Worm (Caenorhabditis elegans): Measurements from ENCODE around the gene lido-6.

Gene lido-6

DNA sequence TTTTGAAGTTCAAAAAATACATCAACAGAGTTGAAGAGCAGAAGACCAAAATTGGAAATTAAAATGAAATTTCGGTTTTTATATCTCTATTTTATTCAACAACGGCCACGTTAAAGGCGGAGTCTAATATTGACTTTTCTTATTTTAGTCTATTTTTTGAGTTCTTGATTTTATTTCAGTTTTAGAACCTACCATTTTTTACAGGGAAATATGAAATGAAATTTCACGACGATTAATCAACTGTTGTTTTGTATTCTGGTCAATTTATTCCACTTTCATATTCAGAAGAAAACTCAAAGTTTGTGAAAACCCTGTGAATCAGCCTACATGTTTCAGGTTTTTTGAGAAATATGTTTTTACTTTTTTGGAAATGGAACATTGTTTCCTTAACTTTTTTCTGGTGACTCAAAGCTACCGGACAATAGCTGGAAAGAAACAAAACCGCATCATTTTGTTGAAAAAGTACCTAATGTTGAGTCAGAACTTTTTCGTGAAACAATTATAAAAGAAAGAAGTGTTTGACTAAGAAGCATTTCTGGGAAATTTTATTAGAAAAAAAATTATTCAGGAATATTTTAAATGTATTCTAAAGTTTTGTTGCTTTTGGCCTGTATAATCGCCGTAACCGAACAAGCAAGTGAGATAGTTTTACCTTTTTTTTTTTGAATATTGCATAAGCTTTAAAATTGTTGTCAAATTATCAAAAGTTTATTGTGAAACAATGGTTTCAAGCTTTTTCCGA lies 34.2 kb downstream of the lido-6 start, which contains the start of the genes irld-23 and C08A9.10:
TSS of gene irld-23 (minus strand) at position 51 of the 742 bp plus-strand sequence.
TSS of gene C08A9.10 (plus strand) at position 545 of the 742 bp plus-strand sequence.
- TF ChIP-seq lsy-12 (tag; optimal IDR thresholded peaks at IDR 0.05) = no peak
- TF ChIP-seq ceh-16 (tag; optimal IDR thresholded peaks at IDR 0.05) = no peak
- no peak for TF ChIP-seq snpc-4 (tag; optimal IDR thresholded peaks at IDR 0.05)
- TF ChIP-seq nhr-23 (tag; optimal IDR thresholded peaks at IDR 0.05) = no peak
- TF ChIP-seq pqm-1 (tag; optimal IDR thresholded peaks at IDR 0.05) = no peak
- no peak for TF ChIP-seq ZK546.5 (tag; optimal IDR thresholded peaks at IDR 0.05)
- no peak for TF ChIP-seq skn-1 (tag; optimal IDR thresholded peaks at IDR 0.05)
- TF ChIP-seq fkh-2 (tag; optimal IDR thresholded peaks at IDR 0.05) = no peak
- TF ChIP-seq nhr-237 (tag; optimal IDR thresholded peaks at IDR 0.05) = no peak
- no peak for TF ChIP-seq daf-12 (tag; optimal IDR thresholded peaks at IDR 0.05)
- TF ChIP-seq ztf-11 (tag; optimal IDR thresholded peaks at IDR 0.05) = no peak

DNA sequence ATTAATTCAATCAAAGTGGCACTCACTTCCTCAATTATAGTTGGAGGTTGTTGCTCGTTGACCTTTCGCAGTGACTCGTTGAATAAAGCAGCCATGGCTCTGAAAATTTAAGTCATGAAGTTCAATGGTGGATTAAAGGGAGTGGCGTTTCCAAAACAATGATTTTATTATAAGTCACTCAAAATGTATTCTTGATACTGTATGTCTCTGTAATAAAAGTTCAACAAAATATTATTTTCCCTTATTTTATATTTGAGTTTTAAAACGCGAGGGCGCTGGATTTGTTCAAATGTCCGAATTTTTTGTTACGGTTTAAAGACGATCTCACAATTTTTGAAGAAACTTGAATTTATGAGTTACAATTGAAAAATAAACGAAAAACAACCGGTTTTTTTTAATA lies 42.9 kb downstream of the lido-6 start, which contains the start of gene C30G4.4:
TSS of gene C30G4.4 (minus strand) at position 101 of the 400 bp plus-strand sequence.
- TF ChIP-seq hmg-11 (tag; optimal IDR thresholded peaks at IDR 0.05) (no peak), nhr-28 (tag; optimal IDR thresholded peaks at IDR 0.05) (no peak), fos-1 (tag; optimal IDR thresholded peaks at IDR 0.05) (no peak), elt-3 (tag; optimal IDR thresholded peaks at IDR 0.05) (no peak), nhr-43 (tag; optimal IDR thresholded peaks at IDR 0.05; ENCODE audit: poor library complexity, severe bottlenecking) (no peak), lin-39 (tag; optimal IDR thresholded peaks at IDR 0.05) (no peak), egl-27 (tag; optimal IDR thresholded peaks at IDR 0.05) (no peak), daf-12 (tag; optimal IDR thresholded peaks at IDR 0.05) (no peak), nhr-77 (tag; optimal IDR thresholded peaks at IDR 0.05) (no peak)

DNA sequence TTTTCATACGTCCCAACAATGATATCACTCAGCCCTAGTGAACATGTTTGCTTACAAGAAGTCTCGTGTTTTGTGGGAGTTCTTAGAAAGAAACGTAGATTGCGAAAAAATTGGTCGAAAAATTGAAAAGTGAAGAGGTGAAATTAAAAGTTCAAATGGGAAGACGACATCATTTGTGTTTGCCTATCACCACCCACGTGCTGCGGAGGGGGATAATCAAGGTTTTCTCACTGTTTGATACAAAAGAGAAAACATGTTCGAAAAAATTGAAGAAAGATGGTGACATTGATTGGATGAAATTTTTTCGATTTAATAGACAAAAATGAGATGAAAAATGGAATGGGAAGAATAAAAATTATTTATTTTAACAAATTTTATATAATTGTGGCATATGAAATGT lies 44.5 kb downstream of the lido-6 start:
- TF ChIP-seq nhr-23 (tag; optimal IDR thresholded peaks at IDR 0.05) (peak; percentile 34), elt-1 (tag; optimal IDR thresholded peaks at IDR 0.05) (no peak)

DNA sequence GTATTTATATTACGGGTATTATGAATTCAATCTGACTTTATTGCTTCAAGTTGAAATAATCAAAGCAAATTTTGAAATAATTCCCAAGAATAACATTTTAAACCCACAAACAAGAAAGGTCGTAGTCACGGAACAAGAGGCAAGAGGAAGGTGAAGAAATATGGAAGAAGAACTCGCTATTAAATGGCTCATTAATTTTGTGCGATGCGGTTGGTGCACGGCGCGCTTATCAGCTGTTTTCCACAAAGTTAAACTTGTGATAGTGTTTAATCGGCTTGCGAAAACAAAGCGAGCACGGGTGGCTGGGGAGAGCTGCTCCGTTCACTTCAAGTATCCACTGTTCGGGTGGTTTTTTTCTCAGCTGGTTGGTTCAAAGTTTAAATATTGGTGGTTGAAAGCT lies 48.1 kb downstream of the lido-6 start:
- no peak for TF ChIP-seq mdl-1 (tag; optimal IDR thresholded peaks at IDR 0.05)
- TF ChIP-seq elt-2 (tag; optimal IDR thresholded peaks at IDR 0.05) = peak; percentile 85
- peak; percentile 48 for TF ChIP-seq pqm-1 (tag; optimal IDR thresholded peaks at IDR 0.05)
- peak; percentile 23 for TF ChIP-seq pha-4 (tag; optimal IDR thresholded peaks at IDR 0.05)
- TF ChIP-seq zag-1 (tag; optimal IDR thresholded peaks at IDR 0.05) = no peak

DNA sequence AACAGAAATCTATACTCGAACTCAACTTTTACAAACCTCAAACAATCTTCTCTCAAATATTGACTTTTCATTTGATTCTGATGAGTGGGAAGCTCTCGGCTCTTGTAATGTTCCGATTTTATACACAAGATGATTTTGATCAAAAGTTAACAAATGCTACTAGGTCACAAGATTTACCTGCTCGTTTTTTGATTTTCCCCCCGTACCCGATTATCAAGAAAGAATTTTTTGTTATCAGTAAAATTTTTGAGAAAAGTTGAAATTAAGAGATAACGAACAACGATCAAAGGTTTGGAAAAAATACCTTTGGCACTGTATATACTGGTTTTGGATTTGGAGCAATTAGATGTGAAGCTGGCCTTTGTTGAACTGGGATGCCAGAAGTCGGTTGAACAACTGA lies 50.2 kb downstream of the lido-6 start:
- peak; percentile 82 for TF ChIP-seq elt-2 (tag; optimal IDR thresholded peaks at IDR 0.05)
- no peak for TF ChIP-seq fkh-10 (GFP tag; optimal IDR thresholded peaks at IDR 0.05)
- TF ChIP-seq nhr-43 (tag; optimal IDR thresholded peaks at IDR 0.05; ENCODE audit: poor library complexity, severe bottlenecking) = no peak
- TF ChIP-seq nhr-67 (tag; optimal IDR thresholded peaks at IDR 0.05) = no peak
- TF ChIP-seq nhr-23 (tag; optimal IDR thresholded peaks at IDR 0.05) = no peak
- TF ChIP-seq ama-1 (optimal IDR thresholded peaks at IDR 0.05) = peak; percentile 15
- TF ChIP-seq nfya-1 (tag; optimal IDR thresholded peaks at IDR 0.05; ENCODE audit: insufficient read depth) = no peak
- TF ChIP-seq pqm-1 (tag; optimal IDR thresholded peaks at IDR 0.05) = peak; percentile 66
- TF ChIP-seq pha-4 (tag; optimal IDR thresholded peaks at IDR 0.05) = peak; percentile 81
- TF ChIP-seq ceh-16 (tag; optimal IDR thresholded peaks at IDR 0.05) = no peak

DNA sequence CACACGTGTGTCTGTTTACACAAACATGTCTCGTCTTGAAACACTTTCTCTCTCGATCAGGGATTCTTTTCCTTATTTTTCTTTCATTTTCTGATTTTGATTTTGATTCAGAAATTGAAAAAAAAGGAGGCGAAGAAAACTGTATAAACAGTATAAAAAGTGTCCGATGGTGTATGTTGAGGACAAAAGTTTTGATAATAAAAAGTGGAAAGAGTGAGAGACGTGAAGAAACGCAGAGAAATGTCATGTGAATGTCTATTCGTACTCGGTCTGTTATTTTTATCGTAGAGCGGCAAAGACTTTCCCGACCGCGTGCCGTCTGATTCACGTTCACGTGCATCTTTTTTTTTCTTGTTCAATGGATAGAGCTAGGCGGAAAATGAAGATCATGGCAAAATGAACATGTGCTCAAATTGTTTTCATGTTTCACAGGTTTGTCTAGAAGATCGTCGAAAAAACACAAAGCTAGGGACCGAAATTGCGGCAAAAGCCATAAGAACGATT lies 51.2 kb downstream of the lido-6 start:
- TF ChIP-seq jun-1 (tag; optimal IDR thresholded peaks at IDR 0.05) = peak; percentile 86
- peak; percentile 82 for TF ChIP-seq elt-2 (tag; optimal IDR thresholded peaks at IDR 0.05)
- peak; percentile 32 for TF ChIP-seq nfya-1 (tag; optimal IDR thresholded peaks at IDR 0.05; ENCODE audit: insufficient read depth)
- TF ChIP-seq mdl-1 (tag; optimal IDR thresholded peaks at IDR 0.05) = peak; percentile 89
- peak; percentile 60 for TF ChIP-seq nhr-43 (tag; optimal IDR thresholded peaks at IDR 0.05; ENCODE audit: poor library complexity, severe bottlenecking)
- TF ChIP-seq eor-1 (tag; optimal IDR thresholded peaks at IDR 0.05) = no peak
- peak; percentile 39 for TF ChIP-seq lsy-12 (tag; optimal IDR thresholded peaks at IDR 0.05)
- peak; percentile 93 for TF ChIP-seq pqm-1 (tag; optimal IDR thresholded peaks at IDR 0.05)
- no peak for TF ChIP-seq fkh-10 (GFP tag; optimal IDR thresholded peaks at IDR 0.05)
- no peak for TF ChIP-seq ceh-9 (tag; optimal IDR thresholded peaks at IDR 0.05)
- peak; percentile 48 for TF ChIP-seq nhr-23 (tag; optimal IDR thresholded peaks at IDR 0.05)
- no peak for TF ChIP-seq egl-27 (tag; optimal IDR thresholded peaks at IDR 0.05)
- TF ChIP-seq ama-1 (optimal IDR thresholded peaks at IDR 0.05) = peak; percentile 27
- peak; percentile 22 for TF ChIP-seq nhr-25 (tag; optimal IDR thresholded peaks at IDR 0.05)
- TF ChIP-seq nhr-28 (tag; optimal IDR thresholded peaks at IDR 0.05) = no peak
- peak; percentile 89 for TF ChIP-seq pha-4 (tag; optimal IDR thresholded peaks at IDR 0.05)

Measured in whole organism, L3 larva.